Fruit fly (Drosophila melanogaster) whole organism, embryonic: ENCODE data around the gene CG6216.

Experiments used
- Bteb2 ChIP-seq: fragments of 200-800 bp; sonication (Bioruptor generic); optimal IDR thresholded peaks from 2 replicates; lab custom pipeline; 2016; ENCODE audit warnings: missing biosample characterization, missing genetic modification characterization
- CG12071 ChIP-seq: fragments of 200-800 bp; sonication (Bioruptor generic); optimal IDR thresholded peaks from 3 replicates; lab custom pipeline; 2018; ENCODE audit warnings: missing biosample characterization, mild to moderate bottlenecking, missing genetic modification characterization
- CG17568 ChIP-seq: fragments of 200-800 bp; sonication (Bioruptor generic); optimal IDR thresholded peaks from 2 replicates; lab custom pipeline; 2018; ENCODE audit warnings: missing biosample characterization, mild to moderate bottlenecking, missing genetic modification characterization, moderate library complexity
- CG2678 ChIP-seq: fragments of 200-800 bp; sonication (Bioruptor generic); optimal IDR thresholded peaks from 3 replicates; lab custom pipeline; 2019; ENCODE audit warnings: missing biosample characterization, mild to moderate bottlenecking, missing genetic modification characterization, moderate library complexity
- CG7928 ChIP-seq: fragments of 200-800 bp; sonication (Bioruptor generic); optimal IDR thresholded peaks from 2 replicates; lab custom pipeline; 2017; ENCODE audit warnings: missing biosample characterization, mild to moderate bottlenecking, missing genetic modification characterization
- CoRest ChIP-seq: fragments of 200-800 bp; sonication (Bioruptor generic); optimal IDR thresholded peaks from 3 replicates; lab custom pipeline; 2018; ENCODE audit warnings: missing biosample characterization, mild to moderate bottlenecking, missing genetic modification characterization, moderate library complexity
- Gsc ChIP-seq: fragments of 200-800 bp; sonication (Bioruptor generic); IDR thresholded peaks from 2 replicates; pipeline ENCODE4 v1.3.6; 2022; ENCODE audit warnings: missing biosample characterization, missing genetic modification characterization
- HmgD ChIP-seq: fragments of 200-800 bp; sonication (Bioruptor generic); optimal IDR thresholded peaks from 3 replicates; lab custom pipeline; 2016; ENCODE audit warnings: missing biosample characterization, missing genetic modification characterization
- Meics ChIP-seq: fragments of 200-800 bp; sonication (Bioruptor generic); optimal IDR thresholded peaks from 2 replicates; lab custom pipeline; 2017; ENCODE audit warnings: missing biosample characterization, mild to moderate bottlenecking, missing genetic modification characterization
- NFAT ChIP-seq: fragments of 200-800 bp; sonication (Bioruptor generic); IDR thresholded peaks from 2 replicates; pipeline ENCODE4 v1.3.6; 2022; ENCODE audit warnings: missing biosample characterization, missing genetic modification characterization
- Nf-YB ChIP-seq: fragments of 200-800 bp; sonication (Bioruptor generic); optimal IDR thresholded peaks from 3 replicates; lab custom pipeline; 2019; ENCODE audit warnings: missing biosample characterization, mild to moderate bottlenecking, missing genetic modification characterization, moderate library complexity
- Ptx1 ChIP-seq: fragments of 200-800 bp; sonication (Bioruptor generic); IDR thresholded peaks from 2 replicates; pipeline ENCODE4 v1.3.6; 2022; ENCODE audit warnings: missing biosample characterization, missing genetic modification characterization
- ab ChIP-seq: fragments of 200-800 bp; sonication (Bioruptor generic); optimal IDR thresholded peaks from 2 replicates; lab custom pipeline; 2016; ENCODE audit warnings: missing biosample characterization, missing genetic modification characterization
- br ChIP-seq: fragments of >200 bp; optimal IDR thresholded peaks from 2 replicates; lab custom pipeline; 2017
- eyg ChIP-seq: fragments of 200-800 bp; sonication (Bioruptor generic); optimal IDR thresholded peaks from 3 replicates; lab custom pipeline; 2016; ENCODE audit warnings: missing biosample characterization, missing genetic modification characterization
- fd64A ChIP-seq: fragments of 200-800 bp; sonication (Bioruptor generic); optimal IDR thresholded peaks from 3 replicates; lab custom pipeline; 2018; ENCODE audit warnings: missing biosample characterization, mild to moderate bottlenecking, missing genetic modification characterization
- gsb-n ChIP-seq: fragments of 200-800 bp; sonication (Bioruptor generic); optimal IDR thresholded peaks from 3 replicates; lab custom pipeline; 2018; ENCODE audit warnings: missing biosample characterization, mild to moderate bottlenecking, missing genetic modification characterization
- ham ChIP-seq: fragments of 200-800 bp; sonication (Bioruptor generic); IDR thresholded peaks from 2 replicates; pipeline ENCODE4 v1.3.6; 2022; ENCODE audit warnings: missing biosample characterization, missing genetic modification characterization
- nmo ChIP-seq: fragments of 200-800 bp; sonication (Bioruptor generic); optimal IDR thresholded peaks from 2 replicates; lab custom pipeline; 2018; ENCODE audit warnings: missing biosample characterization, mild to moderate bottlenecking, missing genetic modification characterization, moderate library complexity
- repo ChIP-seq: fragments of 200-800 bp; sonication (Bioruptor generic); optimal IDR thresholded peaks from 2 replicates; lab custom pipeline; 2016; ENCODE audit warnings: missing biosample characterization, missing genetic modification characterization
- tna ChIP-seq: fragments of 200-800 bp; sonication (Bioruptor generic); IDR thresholded peaks from 2 replicates; pipeline ENCODE4 v1.3.6; 2022; ENCODE audit warnings: missing biosample characterization, missing genetic modification characterization; ENCODE audit not compliant: partially characterized antibody

CG6216 gene

DNA sequence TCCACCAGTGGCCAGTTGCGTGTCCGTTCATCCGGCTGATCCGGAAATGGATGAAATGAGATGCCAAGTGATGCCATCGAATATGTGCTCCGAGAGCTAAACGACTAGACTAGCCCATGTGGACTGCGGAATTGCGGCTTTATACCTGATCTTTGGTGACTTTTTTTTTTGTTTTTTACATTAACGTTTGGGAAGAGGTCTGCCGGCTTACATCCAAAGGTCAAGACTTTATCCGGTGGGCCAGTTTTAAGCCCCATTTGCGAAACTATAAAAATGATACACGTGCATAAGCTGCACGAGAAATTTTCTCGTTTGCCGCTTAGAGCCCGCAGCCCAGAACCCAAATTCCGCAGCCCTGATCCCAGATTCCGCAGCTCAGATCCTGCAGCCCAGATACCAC is 47.7 kb downstream of the CG6216 start, which contains the start of gene Elo68alpha:
Gene Elo68alpha, minus strand, starts transcription at position 101 of the 400 bp plus-strand sequence.
- TF ChIP-seq CG7928 (GFP tag; lab: Kevin White, UChicago) (no peak), HmgD (GFP tag; lab: Kevin White, UChicago) (no peak), CG17568 (no peak), br (no peak), ab (GFP tag; lab: Kevin White, UChicago) (no peak), eyg (no peak)

DNA sequence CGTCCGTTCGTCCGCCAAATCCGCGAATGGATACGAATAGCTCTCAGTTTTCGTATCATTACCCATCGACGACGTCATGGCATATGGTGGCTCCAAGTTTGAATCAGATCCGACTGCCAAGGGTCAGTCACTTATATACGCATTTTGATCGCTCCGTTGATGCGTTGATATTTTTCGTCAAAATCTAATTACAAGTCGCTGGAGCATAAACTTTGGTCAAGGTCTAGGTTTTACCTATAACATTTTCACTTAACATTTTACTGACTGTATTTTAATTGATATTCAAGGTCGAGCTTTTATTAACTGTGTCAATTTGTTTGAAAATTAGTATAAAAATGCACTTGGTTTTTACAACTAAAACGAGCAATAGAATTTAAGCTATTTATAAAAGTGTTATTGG is 49.0 kb downstream of the CG6216 start, which contains the start of gene Elo68beta:
Gene Elo68beta, minus strand, starts transcription at position 101 of the 400 bp plus-strand sequence.
- TF ChIP-seq ham (GFP tag; lab: Robert Waterston, UW) (no peak), CoRest (tag; lab: Kevin White, UChicago) (no peak), Meics (GFP tag; lab: Kevin White, UChicago) (no peak), Bteb2 (GFP tag; lab: Kevin White, UChicago) (no peak), nmo (GFP tag; lab: Kevin White, UChicago) (no peak), Ptx1 (no peak), CG2678 (tag; lab: Kevin White, UChicago) (no peak), NFAT (GFP tag; lab: Robert Waterston, UW) (no peak), repo (GFP tag; lab: Kevin White, UChicago) (no peak), CG12071 (no peak), Nf-YB (GFP tag; lab: Kevin White, UChicago) (no peak), tna (GFP tag; lab: Robert Waterston, UW) (no peak), gsb-n (tag; lab: Kevin White, UChicago) (no peak), fd64A (GFP tag; lab: Kevin White, UChicago) (no peak), Gsc (GFP tag; lab: Robert Waterston, UW) (no peak)
